Worm (Caenorhabditis elegans) whole organism, L2 larva: ENCODE results near the gene F26F4.8.

Experiments
- ZK546.5 ChIP-seq: sonication (generic microtip); optimal IDR thresholded peaks from 2 replicates; lab custom pipeline; 2017; ENCODE audit warnings: missing biosample characterization, missing genetic modification characterization
- ceh-16 ChIP-seq: fragments of 150-350 bp; optimal IDR thresholded peaks from 2 replicates; lab custom pipeline; 2014; ENCODE audit warnings: missing biosample characterization, missing genetic modification characterization
- nhr-6 ChIP-seq: fragments of 150-350 bp; optimal IDR thresholded peaks from 2 replicates; lab custom pipeline; 2014; ENCODE audit warnings: missing biosample characterization, missing genetic modification characterization
- unc-62 ChIP-seq: fragments of 150-350 bp; optimal IDR thresholded peaks from 2 replicates; lab custom pipeline; 2014; ENCODE audit warnings: missing biosample characterization, missing genetic modification reagents, missing genetic modification characterization

- TF ChIP-seq unc-62 (GFP tag; lab: Kevin White, UChicago), result no peak
- no peak for TF ChIP-seq ZK546.5 (tag; lab: Kevin White, UChicago)
- no peak for TF ChIP-seq ceh-16
- no peak for TF ChIP-seq nhr-6 (tag; lab: Kevin White, UChicago)
Measured at ce11 chrIII:4866762-4867161, 38.5 kb downstream of the F26F4.8 start, which contains the start of gene C35D10.17.
